Worm (Caenorhabditis elegans): Measurements from ENCODE around the gene tag-275.

tag-275 gene

ce11 chrX:6097551-6097950 is 52.8 kb downstream of the tag-275 start, which contains the start of gene C15H9.4 (continued):
- TF ChIP-seq hlh-30 (tag; optimal IDR thresholded peaks at IDR 0.05; ENCODE audit: insufficient read depth) (no peak), K09A11.1 (tag; optimal IDR thresholded peaks at IDR 0.05; ENCODE audit: insufficient read depth) (no peak), mec-3 (tag; optimal IDR thresholded peaks at IDR 0.05; ENCODE audit: borderline replicate concordance) (no peak), unc-42 (tag; optimal IDR thresholded peaks at IDR 0.05) (peak; percentile 61), ztf-16 (tag; optimal IDR thresholded peaks at IDR 0.05) (no peak), dve-1 (tag; optimal IDR thresholded peaks at IDR 0.05) (no peak), eyg-1 (tag; optimal IDR thresholded peaks at IDR 0.05) (no peak), hlh-8 (tag; optimal IDR thresholded peaks at IDR 0.05) (no peak), nhr-11 (tag; optimal IDR thresholded peaks at IDR 0.05) (no peak), lim-6 (tag; optimal IDR thresholded peaks at IDR 0.05) (no peak), odd-2 (tag; optimal IDR thresholded peaks at IDR 0.05) (no peak), dmd-4 (tag; optimal IDR thresholded peaks at IDR 0.05; ENCODE audit: borderline replicate concordance) (no peak), ceh-30 (tag; optimal IDR thresholded peaks at IDR 0.05) (no peak), ceh-19 (GFP tag; optimal IDR thresholded peaks at IDR 0.05) (peak; percentile 6), pqm-1 (tag; optimal IDR thresholded peaks at IDR 0.05) (no peak), sox-2 (GFP tag; IDR thresholded peaks at IDR 0.05) (peak; percentile 76), fkh-6 (tag; optimal IDR thresholded peaks at IDR 0.05) (no peak), T23F11.4 (GFP tag; optimal IDR thresholded peaks at IDR 0.05) (no peak), hlh-6 (tag; optimal IDR thresholded peaks at IDR 0.05) (no peak), pag-3 (tag; optimal IDR thresholded peaks at IDR 0.05; ENCODE audit: borderline replicate concordance) (no peak), ttx-3 (tag; optimal IDR thresholded peaks at IDR 0.05) (no peak), ahr-1 (tag; optimal IDR thresholded peaks at IDR 0.05) (no peak), gmeb-2 (tag; optimal IDR thresholded peaks at IDR 0.05) (no peak)

- TF ChIP-seq nfya-1 (tag; optimal IDR thresholded peaks at IDR 0.05) = peak; percentile 43
- no peak for TF ChIP-seq pros-1 (tag; optimal IDR thresholded peaks at IDR 0.05)
These were observed 57.3 kb downstream of the tag-275 start, which contains the start of gene C15H9.5 for ce11 chrX:6093046-6093445. Gene C15H9.5, plus strand, starts transcription at chrX:6093300.

ce11 chrX:6092533-6092932 is 57.8 kb downstream of the tag-275 start:
- no peak for TF ChIP-seq lin-11 (tag; optimal IDR thresholded peaks at IDR 0.05)
- peak; percentile 13 for TF ChIP-seq rnt-1 (tag; optimal IDR thresholded peaks at IDR 0.05)

All from whole organism, late embryonic.